Worm (Caenorhabditis elegans) whole organism, dauer: ENCODE measurements around the gene H03A11.13.

ENCODE experiments used
- unc-62 ChIP-seq: sonication (generic microtip); optimal IDR thresholded peaks from 2 replicates; lab custom pipeline; 2017; ENCODE audit warnings: missing biosample characterization, missing genetic modification reagents, missing genetic modification characterization

The H03A11.13 gene

ce11 chrX:15213182-15213829 is at the start of gene H03A11.13, which contains the start of gene famk-1:
Gene H03A11.13 (minus strand): TSS chrX:15213232.
Gene famk-1 (minus strand): TSS chrX:15213259.
- no peak for TF ChIP-seq unc-62 (GFP tag; lab: Kevin White, UChicago)

- TF ChIP-seq unc-62 (GFP tag; lab: Kevin White, UChicago): no peak
Observed at ce11 chrX:15262423-15262822, 49.4 kb upstream of the H03A11.13 start, which contains the start of gene F46F2.5. Gene F46F2.5 (plus strand): TSS chrX:15262723.

ce11 chrX:15259947-15260687 is 47.1 kb upstream of the H03A11.13 start, which contains the start of gene F46F2.3:
Gene F46F2.3 (minus strand): TSS chrX:15260287.
- TF ChIP-seq unc-62 (GFP tag; lab: Kevin White, UChicago): no peak

ce11 chrX:15246595-15246994 is 33.6 kb upstream of the H03A11.13 start:
- no peak for TF ChIP-seq unc-62 (GFP tag; lab: Kevin White, UChicago)

DNA sequence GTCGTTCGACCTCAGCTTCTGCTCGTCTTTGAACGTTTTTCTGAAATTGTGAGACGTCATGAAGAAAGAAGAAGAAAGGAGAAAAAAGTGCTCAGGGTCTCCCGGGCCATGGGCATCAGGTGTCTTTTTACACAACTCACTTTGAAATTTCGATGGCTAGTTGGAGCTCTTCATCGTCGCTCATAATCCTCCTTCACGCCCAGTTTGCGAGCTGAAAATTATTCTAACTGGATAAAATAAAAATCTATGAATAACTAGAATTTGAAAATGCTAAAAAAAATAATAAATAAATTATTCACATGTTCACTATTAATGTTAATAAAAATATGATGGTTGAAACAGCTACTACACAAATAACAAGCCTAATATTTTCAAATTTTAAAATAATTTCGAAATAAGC is 33.1 kb upstream of the H03A11.13 start, which contains the start of gene piki-1:
TSS of gene piki-1 (minus strand) at position 218 of the 400 bp plus-strand sequence.
- TF ChIP-seq unc-62 (GFP tag; lab: Kevin White, UChicago): no peak

ce11 chrX:15242726-15243125 is 29.7 kb upstream of the H03A11.13 start:
- TF ChIP-seq unc-62 (GFP tag; lab: Kevin White, UChicago): no peak

DNA sequence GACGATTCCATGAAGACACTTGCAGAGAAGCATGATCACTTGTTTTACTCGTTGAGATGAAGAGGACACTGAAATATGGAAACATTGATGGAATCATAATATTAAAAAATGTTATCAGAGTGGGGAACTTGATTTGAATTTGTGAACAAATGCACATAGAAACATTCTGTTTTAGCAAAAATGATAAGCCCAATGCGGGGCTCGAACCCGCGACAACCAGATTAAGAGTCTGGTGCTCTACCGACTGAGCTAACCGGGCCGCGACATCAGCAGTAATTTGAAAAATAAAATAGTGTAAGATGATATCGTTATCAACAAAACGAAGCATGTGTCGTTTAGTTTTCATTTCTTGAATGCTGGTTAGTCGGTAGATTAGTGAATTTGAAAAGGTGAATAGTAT is 28.1 kb upstream of the H03A11.13 start:
- TF ChIP-seq unc-62 (GFP tag; lab: Kevin White, UChicago): no peak

DNA sequence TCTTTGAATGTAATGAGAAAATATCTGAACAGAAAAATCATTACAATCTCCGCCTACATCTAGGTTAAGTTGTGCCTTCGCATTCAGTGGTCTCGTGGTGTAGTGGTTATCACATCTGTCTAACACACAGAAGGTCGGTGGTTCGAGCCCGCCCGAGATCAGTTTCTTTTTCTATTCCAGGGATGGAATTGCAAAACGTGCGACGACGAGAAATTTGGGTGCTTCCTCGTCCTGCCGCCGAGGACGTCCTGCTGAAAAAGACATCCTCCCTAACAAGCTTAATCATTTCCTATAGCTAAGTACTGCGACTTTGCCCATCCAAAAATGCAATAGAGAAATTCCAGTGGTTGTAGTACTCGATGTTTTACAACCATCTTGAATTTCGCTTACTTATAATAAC is 23.0 kb upstream of the H03A11.13 start:
- TF ChIP-seq unc-62 (GFP tag; lab: Kevin White, UChicago): no peak

DNA sequence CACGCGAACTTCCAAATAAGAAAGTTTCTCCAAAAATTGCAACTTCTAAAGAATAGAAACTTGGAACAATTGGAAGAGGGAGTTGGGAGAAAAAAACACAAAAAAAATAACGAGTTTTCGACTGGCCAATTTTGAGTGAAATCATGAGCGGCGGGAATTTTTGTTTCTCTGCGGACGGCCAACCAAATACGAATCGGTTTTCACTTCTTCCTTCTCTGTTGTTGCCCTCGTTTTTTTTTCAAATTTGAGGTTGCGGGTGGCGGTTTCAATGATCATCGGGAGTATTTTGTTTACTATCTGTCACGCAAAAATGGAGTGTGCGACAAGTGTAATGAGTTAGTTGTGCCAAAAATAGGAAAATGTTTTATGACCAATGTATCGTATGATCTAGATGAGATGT is 20.7 kb upstream of the H03A11.13 start:
- no peak for TF ChIP-seq unc-62 (GFP tag; lab: Kevin White, UChicago)

DNA sequence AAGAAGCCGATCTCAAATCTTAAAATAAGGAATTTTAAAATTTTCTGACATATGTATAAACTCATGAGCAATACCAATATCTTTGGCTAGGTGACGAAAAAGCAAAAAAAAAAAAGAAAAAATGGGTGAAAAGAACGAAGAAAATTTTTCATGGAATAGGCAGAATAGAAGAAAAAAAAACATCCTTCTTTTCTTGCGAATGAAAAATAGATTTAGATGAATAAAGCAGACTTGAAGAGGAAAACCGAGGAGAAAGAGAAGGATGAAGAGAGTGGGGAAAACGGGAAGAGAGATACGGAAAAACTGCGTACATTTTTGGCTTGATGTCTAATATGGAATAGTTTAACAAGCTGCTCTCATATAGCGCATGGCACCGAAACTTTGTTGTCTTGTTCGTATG is 18.8 kb upstream of the H03A11.13 start:
- TF ChIP-seq unc-62 (GFP tag; lab: Kevin White, UChicago): no peak

ce11 chrX:15230394-15230968 is 17.4 kb upstream of the H03A11.13 start, which contains the start of gene H03A11.2:
Gene H03A11.2 (minus strand): TSS chrX:15230645.
- TF ChIP-seq unc-62 (GFP tag; lab: Kevin White, UChicago): no peak

DNA sequence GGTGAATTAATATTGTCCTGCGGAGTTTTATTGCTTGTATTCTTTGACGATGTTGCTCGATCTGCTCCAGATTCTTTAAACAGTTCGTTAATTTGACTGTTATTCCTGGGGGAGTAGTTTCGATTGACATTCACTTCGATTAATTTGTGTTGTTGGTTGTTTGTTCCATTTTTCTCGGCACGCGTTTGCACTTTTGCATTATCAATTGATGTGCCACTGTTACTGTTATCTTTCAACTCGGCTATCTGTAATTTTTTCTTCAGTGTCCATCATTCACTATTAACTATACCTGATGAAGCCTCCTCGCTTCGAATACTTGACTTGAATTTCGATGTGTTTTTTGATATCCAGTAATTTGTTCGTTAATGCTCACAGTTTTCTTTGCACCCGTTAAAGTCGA is 16.1 kb upstream of the H03A11.13 start:
- no peak for TF ChIP-seq unc-62 (GFP tag; lab: Kevin White, UChicago)

DNA sequence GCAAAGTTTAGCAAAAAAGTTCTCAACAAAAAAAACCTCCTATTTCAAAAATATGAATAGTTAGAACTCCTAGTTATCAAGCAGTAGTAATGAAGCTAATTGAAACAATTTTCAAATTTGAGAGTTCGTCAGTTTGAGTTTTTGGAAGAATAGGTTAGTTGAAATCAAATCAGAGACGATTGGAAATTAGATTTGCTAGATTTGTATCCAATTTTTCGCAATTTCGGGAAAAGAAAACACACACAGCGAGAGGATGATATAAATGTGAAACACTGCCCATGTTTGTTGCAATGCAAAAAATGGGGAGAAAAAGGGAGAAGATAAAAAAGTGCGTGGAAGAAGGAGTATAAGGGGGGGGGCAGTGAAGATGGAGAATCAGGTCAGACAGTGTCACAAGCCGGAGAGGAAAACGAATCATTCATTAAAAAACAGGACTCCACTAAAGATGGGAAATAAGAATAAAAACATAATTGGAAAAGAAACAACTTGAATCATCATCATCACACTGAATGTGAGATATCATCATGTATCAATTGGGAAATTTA is 12.2 kb upstream of the H03A11.13 start:
- TF ChIP-seq unc-62 (GFP tag; lab: Kevin White, UChicago): no peak

- no peak for TF ChIP-seq unc-62 (GFP tag; lab: Kevin White, UChicago)
Observed at ce11 chrX:15224128-15224527, 11.1 kb upstream of the H03A11.13 start.

DNA sequence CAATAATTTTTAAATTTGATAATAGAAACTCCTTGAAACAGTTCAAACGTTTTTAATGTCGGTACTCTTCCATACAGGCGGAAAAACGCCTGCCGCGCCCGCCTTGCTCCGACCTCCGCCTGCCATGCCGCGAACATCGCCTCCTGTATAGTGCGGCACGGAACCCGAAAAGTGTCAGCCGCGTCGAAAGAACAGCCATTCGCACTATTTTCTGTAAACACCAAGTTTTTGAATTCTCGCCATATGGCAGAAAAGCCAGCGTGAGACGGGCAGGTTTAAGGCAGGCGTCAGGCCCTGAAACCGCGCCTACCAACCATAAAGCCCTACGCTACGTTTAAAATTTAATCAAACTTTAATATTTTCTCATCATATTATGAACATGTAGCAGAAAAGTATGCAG is 9.8 kb upstream of the H03A11.13 start:
- TF ChIP-seq unc-62 (GFP tag; lab: Kevin White, UChicago): no peak
